Fruit fly (Drosophila melanogaster) whole organism, embryonic: ENCODE data around the gene CG15337.

Source experiments
- ATbp ChIP-seq: fragments of 200-800 bp; sonication (Bioruptor generic); optimal IDR thresholded peaks from 2 replicates; lab custom pipeline; 2017; ENCODE audit warnings: missing biosample characterization, mild to moderate bottlenecking, missing genetic modification characterization, missing genetic modification reagents
- CG11085 ChIP-seq: fragments of 200-800 bp; sonication (Bioruptor generic); IDR thresholded peaks from 2 replicates; pipeline ENCODE4 v1.3.6; 2022; ENCODE audit warnings: missing biosample characterization, missing genetic modification characterization
- CG15073 ChIP-seq: fragments of 200-800 bp; sonication (Bioruptor generic); optimal IDR thresholded peaks from 2 replicates; lab custom pipeline; 2016; ENCODE audit warnings: missing biosample characterization, missing genetic modification characterization
- CG15269 ChIP-seq: fragments of 200-800 bp; sonication (Bioruptor generic); optimal IDR thresholded peaks from 2 replicates; lab custom pipeline; 2018; ENCODE audit warnings: missing biosample characterization, mild to moderate bottlenecking, missing genetic modification characterization, moderate library complexity
- CG15479 ChIP-seq: fragments of 200-800 bp; sonication (Bioruptor generic); optimal IDR thresholded peaks from 3 replicates; lab custom pipeline; 2019; ENCODE audit warnings: missing biosample characterization, mild to moderate bottlenecking, missing genetic modification characterization, moderate library complexity
- CG17328 ChIP-seq: fragments of 200-800 bp; sonication (Bioruptor generic); IDR thresholded peaks from 2 replicates; pipeline ENCODE4 v1.3.6; 2022; ENCODE audit warnings: missing biosample characterization, missing genetic modification characterization
- CG17359 ChIP-seq: fragments of 200-800 bp; sonication (Bioruptor generic); optimal IDR thresholded peaks from 3 replicates; lab custom pipeline; 2018; ENCODE audit warnings: missing biosample characterization, mild to moderate bottlenecking, missing genetic modification characterization, moderate library complexity
- CG1832 ChIP-seq: fragments of 200-800 bp; sonication (Bioruptor generic); optimal IDR thresholded peaks from 2 replicates; lab custom pipeline; 2017; ENCODE audit warnings: missing biosample characterization, mild to moderate bottlenecking, missing genetic modification characterization, inconsistent platforms
- CG18599 ChIP-seq: fragments of 200-800 bp; sonication (Bioruptor generic); optimal IDR thresholded peaks from 3 replicates; lab custom pipeline; 2017; ENCODE audit warnings: missing biosample characterization, missing genetic modification characterization, mild to moderate bottlenecking, moderate library complexity, missing genetic modification reagents
- CG18619 ChIP-seq: fragments of 200-800 bp; sonication (Bioruptor generic); optimal IDR thresholded peaks from 3 replicates; lab custom pipeline; 2017; ENCODE audit warnings: missing biosample characterization, mild to moderate bottlenecking, missing genetic modification characterization
- CG34376 ChIP-seq: fragments of 200-800 bp; sonication (Bioruptor generic); optimal IDR thresholded peaks from 2 replicates; lab custom pipeline; 2018; ENCODE audit warnings: missing biosample characterization, mild to moderate bottlenecking, missing genetic modification characterization
- CG3847 ChIP-seq: fragments of 200-800 bp; sonication (Bioruptor generic); IDR thresholded peaks from 2 replicates; pipeline ENCODE4 v1.3.6; 2022; ENCODE audit warnings: missing biosample characterization, missing genetic modification characterization
- CG42726 ChIP-seq: fragments of 200-800 bp; sonication (Bioruptor generic); IDR thresholded peaks from 2 replicates; pipeline ENCODE4 v1.3.6; 2022; ENCODE audit warnings: missing biosample characterization, missing genetic modification characterization; ENCODE audit not compliant: partially characterized antibody
- CG4404 ChIP-seq: fragments of 200-800 bp; sonication (Bioruptor generic); IDR thresholded peaks from 2 replicates; pipeline ENCODE4 v1.3.6; 2022; ENCODE audit warnings: missing biosample characterization, missing genetic modification characterization
- CG4617 ChIP-seq: fragments of 200-800 bp; sonication (Bioruptor generic); optimal IDR thresholded peaks from 3 replicates; lab custom pipeline; 2016; ENCODE audit warnings: missing biosample characterization, missing genetic modification characterization, borderline replicate concordance
- D19B ChIP-seq: fragments of 200-800 bp; sonication (Bioruptor generic); optimal IDR thresholded peaks from 2 replicates; lab custom pipeline; 2017; ENCODE audit warnings: missing biosample characterization, mild to moderate bottlenecking, missing genetic modification characterization
- Deaf1 ChIP-seq: fragments of 200-800 bp; optimal IDR thresholded peaks from 3 replicates; lab custom pipeline; 2019; ENCODE audit warnings: missing biosample characterization, mild to moderate bottlenecking, missing genetic modification characterization, moderate library complexity
- Dip3 ChIP-seq: fragments of 200-800 bp; sonication (Bioruptor generic); optimal IDR thresholded peaks from 3 replicates; lab custom pipeline; 2016; ENCODE audit warnings: missing biosample characterization, missing genetic modification characterization
- Doc3 ChIP-seq: fragments of 200-800 bp; sonication (Bioruptor generic); IDR thresholded peaks from 3 replicates; pipeline ENCODE4 v1.3.6; 2022; ENCODE audit warnings: missing biosample characterization, missing genetic modification characterization; ENCODE audit not compliant: partially characterized antibody
- E2f1 ChIP-seq: fragments of 200-800 bp; sonication (Bioruptor generic); IDR thresholded peaks from 2 replicates; pipeline ENCODE4 v1.3.6; 2022; ENCODE audit warnings: missing biosample characterization, missing genetic modification characterization
- ERR ChIP-seq: fragments of 200-800 bp; sonication (Bioruptor generic); optimal IDR thresholded peaks from 2 replicates; lab custom pipeline; 2016; ENCODE audit warnings: missing biosample characterization, missing genetic modification characterization
- Ets65A ChIP-seq: fragments of 200-800 bp; sonication (Bioruptor generic); peaks from one replicate; lab custom pipeline; 2016; ENCODE audit warnings: missing biosample characterization, missing genetic modification characterization
- Gsc ChIP-seq: fragments of 200-800 bp; sonication (Bioruptor generic); IDR thresholded peaks from 2 replicates; pipeline ENCODE4 v1.3.6; 2022; ENCODE audit warnings: missing biosample characterization, missing genetic modification characterization
- H15 ChIP-seq: fragments of 200-800 bp; sonication (Bioruptor generic); IDR thresholded peaks from 3 replicates; pipeline ENCODE4 v1.3.6; 2022; ENCODE audit warnings: missing biosample characterization, missing genetic modification characterization
- Jarid2 ChIP-seq: fragments of 200-800 bp; sonication (Bioruptor generic); optimal IDR thresholded peaks from 3 replicates; lab custom pipeline; 2017; ENCODE audit warnings: mild to moderate bottlenecking, missing biosample characterization, missing genetic modification reagents, missing genetic modification characterization
- MESR4 ChIP-seq: fragments of 200-800 bp; sonication (Bioruptor generic); optimal IDR thresholded peaks from 2 replicates; lab custom pipeline; 2018; ENCODE audit warnings: missing biosample characterization, mild to moderate bottlenecking, missing genetic modification characterization, moderate library complexity
- Med ChIP-seq: fragments of 200-800 bp; sonication (Bioruptor generic); peaks from one replicate; lab custom pipeline; 2016; ENCODE audit warnings: missing biosample characterization, missing genetic modification characterization, mild to moderate bottlenecking, inconsistent platforms, moderate library complexity
- Nf-YB ChIP-seq: fragments of 200-800 bp; sonication (Bioruptor generic); optimal IDR thresholded peaks from 3 replicates; lab custom pipeline; 2019; ENCODE audit warnings: missing biosample characterization, mild to moderate bottlenecking, missing genetic modification characterization, moderate library complexity
- Oli ChIP-seq: fragments of 200-800 bp; sonication (Bioruptor generic); optimal IDR thresholded peaks from 2 replicates; lab custom pipeline; 2018; ENCODE audit warnings: missing biosample characterization, mild to moderate bottlenecking, missing genetic modification characterization, moderate library complexity
- Poxn ChIP-seq: fragments of 200-800 bp; sonication (Bioruptor generic); IDR thresholded peaks from 2 replicates; pipeline ENCODE4 v1.3.6; 2022; ENCODE audit warnings: missing biosample characterization, missing genetic modification characterization
- Rfx ChIP-seq: fragments of 200-800 bp; sonication (Bioruptor generic); IDR thresholded peaks from 2 replicates; pipeline ENCODE4 v1.3.6; 2022; ENCODE audit warnings: missing biosample characterization, missing genetic modification characterization
- Side ChIP-seq: fragments of 200-800 bp; sonication (Bioruptor generic); optimal IDR thresholded peaks from 2 replicates; lab custom pipeline; 2016; ENCODE audit warnings: missing biosample characterization, missing genetic modification characterization
- Xbp1 ChIP-seq: fragments of 200-800 bp; sonication (Bioruptor generic); optimal IDR thresholded peaks from 3 replicates; lab custom pipeline; 2016; ENCODE audit warnings: missing biosample characterization, mild to moderate bottlenecking, missing genetic modification characterization
- ac ChIP-seq: fragments of 200-800 bp; sonication (Bioruptor generic); optimal IDR thresholded peaks from 3 replicates; lab custom pipeline; 2017; ENCODE audit warnings: missing biosample characterization, mild to moderate bottlenecking, missing genetic modification characterization
- ato ChIP-seq: fragments of 200-800 bp; sonication (Bioruptor generic); IDR thresholded peaks from 2 replicates; pipeline ENCODE4 v1.3.6; 2022; ENCODE audit warnings: missing biosample characterization, missing genetic modification characterization; ENCODE audit not compliant: partially characterized antibody
- bsh ChIP-seq, 2 experiments: fragments of 200-800 bp; sonication (Bioruptor generic); optimal IDR thresholded peaks; 2 replicates each; lab custom pipeline; 2017 to 2018; ENCODE audit warnings: mild to moderate bottlenecking in 2 of 2, missing biosample characterization in 2 of 2, missing genetic modification characterization in 2 of 2, moderate library complexity in 1 of 2
- chif ChIP-seq, 2 experiments: fragments of 200-800 bp; sonication (Bioruptor generic); optimal IDR thresholded peaks; 3 replicates each; lab custom pipeline; 2016; ENCODE audit warnings: missing biosample characterization in 2 of 2, missing genetic modification characterization in 2 of 2
- danr ChIP-seq: fragments of 200-800 bp; sonication (Bioruptor generic); IDR thresholded peaks from 2 replicates; pipeline ENCODE4 v1.3.6; 2022; ENCODE audit warnings: missing biosample characterization, missing genetic modification characterization
- fu2 ChIP-seq: fragments of 200-800 bp; sonication (Bioruptor generic); optimal IDR thresholded peaks from 2 replicates; lab custom pipeline; 2016; ENCODE audit warnings: missing biosample characterization, missing genetic modification characterization
- gsb-n ChIP-seq: fragments of 200-800 bp; sonication (Bioruptor generic); optimal IDR thresholded peaks from 3 replicates; lab custom pipeline; 2018; ENCODE audit warnings: missing biosample characterization, mild to moderate bottlenecking, missing genetic modification characterization
- gt ChIP-seq: fragments of 200-800 bp; sonication (Bioruptor generic); IDR thresholded peaks from 2 replicates; pipeline ENCODE4 v1.3.6; 2022; ENCODE audit warnings: missing biosample characterization, missing genetic modification characterization
- hkb ChIP-seq, 2 experiments: fragments of 200-800 bp in 1 of 2; fragments of >200 bp in 1 of 2; sonication (Bioruptor generic) in 1 of 2; IDR thresholded peaks in 1 of 2; optimal IDR thresholded peaks in 1 of 2; 2 replicates each; pipeline versions ENCODE4 v1.3.6 to Lab custom; 2017 to 2022; ENCODE audit warnings: missing biosample characterization in 1 of 2, missing genetic modification characterization in 1 of 2
- insv ChIP-seq, 2 experiments: fragments of 200-800 bp; sonication (Bioruptor generic); optimal IDR thresholded peaks; 3 replicates each; lab custom pipeline; 2016 to 2018; ENCODE audit warnings: missing biosample characterization in 2 of 2, missing genetic modification characterization in 2 of 2
- jing ChIP-seq: fragments of 200-800 bp; sonication (Bioruptor generic); optimal IDR thresholded peaks from 2 replicates; lab custom pipeline; 2018; ENCODE audit warnings: missing biosample characterization, mild to moderate bottlenecking, missing genetic modification characterization
- lmd ChIP-seq: fragments of 200-800 bp; sonication (Bioruptor generic); IDR thresholded peaks from 2 replicates; pipeline ENCODE4 v1.3.6; 2022; ENCODE audit warnings: missing biosample characterization, missing genetic modification characterization
- onecut ChIP-seq: fragments of 200-800 bp; sonication (Bioruptor generic); IDR thresholded peaks from 2 replicates; pipeline ENCODE4 v1.3.6; 2022; ENCODE audit warnings: missing biosample characterization, missing genetic modification characterization
- p53 ChIP-seq: fragments of 200-800 bp; sonication (Bioruptor generic); optimal IDR thresholded peaks from 2 replicates; lab custom pipeline; 2016; ENCODE audit warnings: missing biosample characterization, missing genetic modification characterization
- schlank ChIP-seq: fragments of 200-800 bp; sonication (Bioruptor generic); optimal IDR thresholded peaks from 2 replicates; lab custom pipeline; 2018; ENCODE audit warnings: missing biosample characterization, mild to moderate bottlenecking, missing genetic modification characterization
- sens-2 ChIP-seq: fragments of 200-800 bp; sonication (Bioruptor generic); IDR thresholded peaks from 2 replicates; pipeline ENCODE4 v1.3.6; 2022; ENCODE audit warnings: missing biosample characterization, missing genetic modification characterization
- trem ChIP-seq: fragments of 200-800 bp; optimal IDR thresholded peaks from 3 replicates; lab custom pipeline; 2019; ENCODE audit warnings: missing biosample characterization, mild to moderate bottlenecking, missing genetic modification characterization, moderate library complexity
- zfh2 ChIP-seq: fragments of 200-800 bp; sonication (Bioruptor generic); optimal IDR thresholded peaks from 2 replicates; lab custom pipeline; 2016; ENCODE audit warnings: missing biosample characterization, missing genetic modification characterization

CG15337 gene

dm6 chrX:8157294-8157693 is 2.6 kb upstream of the CG15337 start, which contains the start of the genes Traf6 and GIIIspla2 (continued):
- TF ChIP-seq p53 (peak; percentile 40), jing (peak; percentile 55), CG18599 (GFP tag; lab: Kevin White, UChicago) (peak; percentile 84), CG11085 (peak; percentile 69), CG15479 (GFP tag; lab: Kevin White, UChicago) (no peak), trem (tag; lab: Kevin White, UChicago) (peak; percentile 83), sens-2 (GFP tag; lab: Robert Waterston, UW) (no peak), ERR (no peak), Ets65A (GFP tag; lab: Kevin White, UChicago) (peak; percentile 97), Doc3 (GFP tag; lab: Robert Waterston, UW) (no peak), bsh (GFP tag; optimal IDR thresholded peaks at IDR 0.05; lab: Kevin White, UChicago) (peak in 1 of 2 experiments; percentile 75), Dip3 (peak; percentile 77), E2f1 (GFP tag; lab: Robert Waterston, UW) (peak; percentile 81), Xbp1 (GFP tag; lab: Kevin White, UChicago) (peak; percentile 75), CG18619 (GFP tag; lab: Kevin White, UChicago) (peak; percentile 71), Poxn (GFP tag; lab: Robert Waterston, UW) (peak; percentile 29; the same call in 1 of the 2 replicates), Oli (tag; lab: Kevin White, UChicago) (peak; percentile 70), H15 (peak; percentile 75), CG15073 (GFP tag; lab: Kevin White, UChicago) (no peak), gsb-n (tag; lab: Kevin White, UChicago) (no peak), zfh2 (GFP tag; lab: Kevin White, UChicago) (peak; percentile 73), MESR4 (GFP tag; lab: Kevin White, UChicago) (peak; percentile 57), CG15269 (tag; lab: Kevin White, UChicago) (peak; percentile 76), CG42726 (no peak), fu2 (GFP tag; lab: Kevin White, UChicago) (peak; percentile 78), CG3847 (GFP tag; lab: Robert Waterston, UW) (peak; percentile 86), CG17328 (GFP tag; lab: Robert Waterston, UW) (peak; percentile 72), Rfx (GFP tag; lab: Robert Waterston, UW) (peak; percentile 87), danr (GFP tag; lab: Robert Waterston, UW) (no peak), CG1832 (GFP tag; lab: Kevin White, UChicago) (no peak), lmd (GFP tag; lab: Robert Waterston, UW) (peak; percentile 82), hkb (optimal IDR thresholded peaks at IDR 0.05; lab: Kevin White, UChicago) (no peak), hkb (GFP tag; IDR thresholded peaks at IDR 0.05; lab: Robert Waterston, UW) (peak; percentile 71), chif (GFP tag; optimal IDR thresholded peaks at IDR 0.05; lab: Kevin White, UChicago) (peak; percentile 55 to 61), CG4617 (peak; percentile 57), Jarid2 (GFP tag; lab: Kevin White, UChicago) (peak; percentile 48)

dm6 chrX:8158942-8159472 is 847 bp upstream of the CG15337 start:
- TF ChIP-seq bsh (GFP tag; optimal IDR thresholded peaks at IDR 0.05; lab: Kevin White, UChicago) (peak in 1 of 2 experiments; percentile 56), ato (GFP tag; lab: Robert Waterston, UW) (no peak), CG34376 (GFP tag; lab: Kevin White, UChicago) (peak; percentile 28), insv (GFP tag; optimal IDR thresholded peaks at IDR 0.05; lab: Kevin White, UChicago) (no peak), schlank (tag; lab: Kevin White, UChicago) (no peak), Gsc (GFP tag; lab: Robert Waterston, UW) (no peak), CG4404 (no peak), Side (GFP tag; lab: Kevin White, UChicago) (no peak), ac (GFP tag; lab: Kevin White, UChicago) (no peak), D19B (GFP tag; lab: Kevin White, UChicago) (peak; percentile 18), CG17359 (tag; lab: Kevin White, UChicago) (no peak), onecut (GFP tag; lab: Robert Waterston, UW) (no peak), ATbp (GFP tag; lab: Kevin White, UChicago) (no peak), Deaf1 (tag; lab: Kevin White, UChicago) (no peak), Nf-YB (no peak), Med (GFP tag; lab: Kevin White, UChicago) (peak; percentile 42), gt (GFP tag; lab: Robert Waterston, UW) (no peak)
